Worm (Caenorhabditis elegans): ENCODE data around the gene spe-17.

Gene spe-17

ce11 chrIV:12036924-12037323 lies 23.7 kb downstream of the spe-17 start (continued):
- TF ChIP-seq nhr-77 (tag; optimal IDR thresholded peaks at IDR 0.05): no peak
- TF ChIP-seq jun-1 (tag; optimal IDR thresholded peaks at IDR 0.05): no peak
- TF ChIP-seq zag-1 (tag; optimal IDR thresholded peaks at IDR 0.05): no peak
- TF ChIP-seq eor-1 (tag; optimal IDR thresholded peaks at IDR 0.05): no peak
- no peak for TF ChIP-seq skn-1 (tag; optimal IDR thresholded peaks at IDR 0.05)
- peak; percentile 49 for TF ChIP-seq pha-4 (tag; optimal IDR thresholded peaks at IDR 0.05)
- TF ChIP-seq ceh-82 (tag; optimal IDR thresholded peaks at IDR 0.05): no peak
- no peak for TF ChIP-seq mml-1 (tag; optimal IDR thresholded peaks at IDR 0.05)

DNA sequence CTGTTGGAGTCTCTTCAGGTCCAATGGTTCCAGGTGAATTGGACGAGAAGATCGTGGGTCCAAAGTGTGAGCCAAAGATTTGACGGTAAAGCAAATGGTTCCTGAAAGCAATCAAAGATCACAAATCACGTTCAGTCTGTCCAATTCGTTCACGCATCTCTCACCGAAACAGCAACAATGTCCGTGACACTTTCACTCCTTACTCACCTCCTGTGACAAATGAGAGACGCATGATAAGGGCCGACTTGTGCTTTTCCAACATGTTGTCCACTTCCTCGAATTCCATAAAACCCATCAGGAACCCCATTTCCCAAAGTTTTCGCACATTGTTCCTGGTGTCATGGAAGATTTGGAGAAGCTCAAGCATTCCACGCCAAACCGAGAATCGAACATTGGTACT lies 27.2 kb downstream of the spe-17 start:
- TF ChIP-seq pqm-1 (tag; optimal IDR thresholded peaks at IDR 0.05) (no peak), ceh-9 (tag; optimal IDR thresholded peaks at IDR 0.05) (no peak), nhr-28 (tag; optimal IDR thresholded peaks at IDR 0.05) (no peak), nhr-25 (tag; optimal IDR thresholded peaks at IDR 0.05) (no peak), nhr-67 (tag; optimal IDR thresholded peaks at IDR 0.05) (no peak), lin-15B (tag; optimal IDR thresholded peaks at IDR 0.05) (no peak), nhr-76 (tag; optimal IDR thresholded peaks at IDR 0.05) (no peak), fos-1 (tag; optimal IDR thresholded peaks at IDR 0.05) (no peak), ztf-4 (tag; optimal IDR thresholded peaks at IDR 0.05) (no peak), lsy-12 (tag; optimal IDR thresholded peaks at IDR 0.05) (no peak), daf-12 (tag; optimal IDR thresholded peaks at IDR 0.05) (no peak), ceh-16 (tag; optimal IDR thresholded peaks at IDR 0.05) (no peak), sea-2 (GFP tag; optimal IDR thresholded peaks at IDR 0.05) (no peak), ZK546.5 (tag; optimal IDR thresholded peaks at IDR 0.05) (no peak), nhr-237 (tag; optimal IDR thresholded peaks at IDR 0.05) (no peak)

DNA sequence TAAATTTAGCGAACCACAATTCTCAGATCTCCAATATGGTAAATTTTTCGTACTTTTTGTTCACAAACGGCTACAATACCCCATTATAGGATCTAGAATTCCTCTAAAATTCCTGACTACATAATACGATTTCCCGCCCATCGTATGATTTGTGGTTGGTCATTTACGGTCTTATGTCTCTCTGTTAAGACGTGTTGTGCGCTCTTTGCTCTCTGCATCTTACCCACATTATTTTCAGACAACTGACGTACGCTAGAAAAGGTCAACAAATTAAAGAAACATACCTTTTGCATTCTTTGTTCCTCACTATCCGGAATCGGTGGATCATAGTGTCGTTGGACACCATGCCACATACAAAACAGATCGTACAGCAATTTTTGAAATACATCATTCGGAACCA lies 29.8 kb downstream of the spe-17 start:
- no peak for TF ChIP-seq egl-5 (tag; optimal IDR thresholded peaks at IDR 0.05)
- peak; percentile 4 for TF ChIP-seq pqm-1 (tag; optimal IDR thresholded peaks at IDR 0.05)
- TF ChIP-seq nhr-23 (tag; optimal IDR thresholded peaks at IDR 0.05): no peak
- TF ChIP-seq elt-2 (tag; optimal IDR thresholded peaks at IDR 0.05): peak; percentile 39
- no peak for TF ChIP-seq hmg-11 (tag; optimal IDR thresholded peaks at IDR 0.05)
- TF ChIP-seq ceh-28 (tag; optimal IDR thresholded peaks at IDR 0.05): no peak
- TF ChIP-seq tbx-2 (tag; optimal IDR thresholded peaks at IDR 0.05): no peak
- TF ChIP-seq mml-1 (tag; optimal IDR thresholded peaks at IDR 0.05): no peak
- TF ChIP-seq nhr-28 (tag; optimal IDR thresholded peaks at IDR 0.05): no peak

- no peak for TF ChIP-seq zag-1 (tag; optimal IDR thresholded peaks at IDR 0.05)
- TF ChIP-seq elt-1 (tag; optimal IDR thresholded peaks at IDR 0.05): peak; percentile 8
- peak; percentile 19 for TF ChIP-seq elt-2 (tag; optimal IDR thresholded peaks at IDR 0.05)
- peak; percentile 62 for TF ChIP-seq nhr-43 (tag; optimal IDR thresholded peaks at IDR 0.05; ENCODE audit: poor library complexity, severe bottlenecking)
- TF ChIP-seq pqm-1 (tag; optimal IDR thresholded peaks at IDR 0.05): peak; percentile 16
- peak; percentile 60 for TF ChIP-seq nhr-23 (tag; optimal IDR thresholded peaks at IDR 0.05)
Measured at ce11 chrIV:12044844-12045738, 31.9 kb downstream of the spe-17 start.

ce11 chrIV:12046524-12047203 lies 33.4 kb downstream of the spe-17 start, which contains the start of gene T12G3.2:
T12G3.2 (minus strand) TSS chrIV:12046967.
- TF ChIP-seq nhr-23 (tag; optimal IDR thresholded peaks at IDR 0.05): peak; percentile 13
- TF ChIP-seq elt-3 (tag; optimal IDR thresholded peaks at IDR 0.05): peak in 1 of 3 experiments; percentile 59
- TF ChIP-seq pha-4 (tag; optimal IDR thresholded peaks at IDR 0.05): peak; percentile 28
- no peak for TF ChIP-seq ceh-16 (tag; optimal IDR thresholded peaks at IDR 0.05)
- peak; percentile 7 for TF ChIP-seq ceh-28 (tag; optimal IDR thresholded peaks at IDR 0.05)
- peak; percentile 82 for TF ChIP-seq elt-2 (tag; optimal IDR thresholded peaks at IDR 0.05)
- TF ChIP-seq nhr-43 (tag; optimal IDR thresholded peaks at IDR 0.05; ENCODE audit: poor library complexity, severe bottlenecking): peak; percentile 16
- TF ChIP-seq fos-1 (tag; optimal IDR thresholded peaks at IDR 0.05): no peak
- TF ChIP-seq nhr-25 (tag; optimal IDR thresholded peaks at IDR 0.05): peak; percentile 1
- peak; percentile 1 for TF ChIP-seq lsy-12 (tag; optimal IDR thresholded peaks at IDR 0.05)
- peak; percentile 52 for TF ChIP-seq pqm-1 (tag; optimal IDR thresholded peaks at IDR 0.05)
- TF ChIP-seq eor-1 (tag; optimal IDR thresholded peaks at IDR 0.05): no peak
- TF ChIP-seq jun-1 (tag; optimal IDR thresholded peaks at IDR 0.05): peak; percentile 10
